Worm (Caenorhabditis elegans) whole organism, L4/young adult: ENCODE measurements around the gene T12B3.3.

Source experiments
- W03F9.2 ChIP-seq: fragments of 150-350 bp; optimal IDR thresholded peaks from 2 replicates; lab custom pipeline; 2014; ENCODE audit warnings: missing biosample characterization, missing genetic modification characterization
- dao-5 ChIP-seq: sonication (generic microtip); optimal IDR thresholded peaks from 2 replicates; lab custom pipeline; 2016; ENCODE audit warnings: missing genotype, missing genetic modification characterization, moderate library complexity, missing compliant biosample characterization
- him-1 ChIP-seq: sonication (generic microtip); optimal IDR thresholded peaks from 2 replicates; lab custom pipeline; 2016; ENCODE audit warnings: missing genotype, missing genetic modification reagents, missing genetic modification characterization, missing compliant biosample characterization

The T12B3.3 gene

DNA sequence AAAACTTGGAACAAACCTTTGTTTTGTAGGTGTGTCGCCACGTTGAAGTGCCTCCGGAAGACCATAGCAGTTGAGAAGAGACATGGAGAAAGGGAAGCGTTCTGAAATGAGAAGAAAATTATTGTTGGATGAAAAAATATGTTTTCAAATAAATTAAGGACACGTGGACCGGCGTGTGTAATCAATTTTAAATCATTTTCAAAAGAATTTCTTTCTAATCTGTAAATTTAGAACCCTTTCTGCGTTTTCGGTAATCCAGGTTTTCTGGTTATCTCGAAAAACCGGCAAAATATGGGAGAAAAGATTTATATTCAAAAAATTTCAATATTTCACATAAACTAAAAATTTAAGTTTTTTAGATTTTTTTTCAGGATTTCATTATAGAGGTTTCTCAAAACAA lies 13.9 kb downstream of the T12B3.3 start, which contains the start of gene mob-3:
TSS of gene mob-3 (minus strand) at position 101 of the 400 bp plus-strand sequence.
- TF ChIP-seq W03F9.2 (tag; lab: Kevin White, UChicago) (no peak), dao-5 (no peak)

DNA sequence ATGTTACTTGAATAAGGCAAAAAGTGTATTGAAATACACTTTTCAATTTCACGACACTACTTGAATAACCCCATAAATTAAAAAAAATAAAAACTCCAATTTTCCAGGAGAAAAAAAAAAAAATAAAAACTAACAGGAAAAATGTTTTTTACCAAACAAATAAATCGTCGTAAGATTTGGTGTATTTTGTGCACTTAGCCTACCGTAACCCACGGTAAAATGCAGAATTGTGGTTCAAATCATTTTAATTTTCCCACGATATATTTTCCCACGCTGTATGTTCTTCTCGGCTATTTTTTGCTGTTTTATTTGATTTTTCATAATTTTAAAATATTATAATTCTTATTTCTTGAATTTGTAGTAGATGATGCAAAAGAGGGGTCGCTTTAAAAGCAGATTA lies 14.8 kb downstream of the T12B3.3 start:
- no peak for TF ChIP-seq W03F9.2 (tag; lab: Kevin White, UChicago)
- TF ChIP-seq him-1 (tag; lab: Kevin White, UChicago): no peak
- no peak for TF ChIP-seq dao-5

DNA sequence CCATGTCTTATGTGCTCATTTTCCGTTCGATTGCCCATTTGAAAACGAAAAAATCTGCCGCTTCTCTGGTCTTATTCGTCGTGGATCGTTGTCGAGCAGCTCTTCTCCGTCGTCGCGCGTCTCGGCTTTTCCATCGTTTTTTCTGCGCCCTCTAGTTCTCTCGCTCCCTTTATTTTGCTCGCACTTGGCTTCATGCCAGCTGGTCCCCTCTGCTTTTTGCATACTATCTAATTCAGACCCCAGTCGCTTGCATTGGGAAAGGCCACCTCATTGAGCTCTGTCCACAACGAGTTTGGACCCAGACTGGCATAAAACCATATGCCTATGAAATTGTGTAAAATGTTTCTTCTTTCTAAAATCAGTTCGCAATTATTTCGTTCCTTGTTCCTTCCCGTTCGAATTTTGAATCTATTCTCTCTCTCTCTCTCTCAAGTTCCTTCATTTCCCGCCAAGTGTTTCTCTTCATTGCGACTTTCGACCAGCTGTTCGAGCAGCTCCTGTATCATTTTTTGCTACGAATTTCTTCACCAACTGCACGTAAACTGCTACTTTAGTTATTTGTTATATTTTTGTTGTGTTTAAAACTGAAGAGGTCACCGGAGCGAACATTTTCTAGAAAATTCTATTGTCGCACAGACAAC lies 15.3 kb downstream of the T12B3.3 start:
- TF ChIP-seq him-1 (tag; lab: Kevin White, UChicago) (no peak), dao-5 (no peak), W03F9.2 (tag; lab: Kevin White, UChicago) (no peak)

DNA sequence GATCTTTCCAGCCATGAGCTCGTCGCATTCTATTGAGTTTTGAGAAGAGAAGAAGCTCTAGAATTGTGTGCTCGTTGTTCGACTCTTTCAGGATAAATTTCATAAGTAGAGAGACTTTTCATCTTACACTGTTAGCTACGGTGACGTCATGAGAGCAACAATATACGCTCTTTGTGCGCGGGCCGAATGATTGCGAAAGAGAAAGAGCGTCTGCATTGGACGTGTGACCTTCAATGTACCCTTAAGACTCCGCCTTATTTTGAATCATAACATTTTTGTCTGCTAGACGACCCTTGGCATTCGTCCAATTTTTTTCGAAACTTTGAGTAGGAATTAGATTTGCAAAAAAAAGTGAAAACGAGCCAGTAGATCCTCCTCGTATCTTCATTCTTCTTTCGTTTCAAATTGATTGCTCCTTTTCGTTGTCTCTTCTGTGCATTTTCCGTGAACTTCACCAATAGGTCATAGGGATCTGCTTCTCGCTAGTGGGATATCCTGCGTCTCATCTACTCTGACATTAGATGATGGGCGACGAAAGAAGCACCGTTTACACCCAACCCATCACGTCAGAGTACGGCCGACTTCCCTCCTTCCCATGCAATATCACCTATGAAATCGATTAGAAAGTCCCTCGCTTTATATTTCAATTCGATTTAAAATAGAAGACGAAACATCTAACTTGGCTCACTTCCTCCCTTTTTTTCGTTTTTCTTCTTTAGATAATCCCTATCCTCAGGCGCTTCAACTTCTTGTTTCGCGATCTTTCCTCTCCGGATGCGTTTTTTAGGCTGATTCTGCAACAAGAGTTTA lies 16.8 kb downstream of the T12B3.3 start:
- TF ChIP-seq W03F9.2 (tag; lab: Kevin White, UChicago): no peak
- TF ChIP-seq him-1 (tag; lab: Kevin White, UChicago): peak; percentile 53
- no peak for TF ChIP-seq dao-5

DNA sequence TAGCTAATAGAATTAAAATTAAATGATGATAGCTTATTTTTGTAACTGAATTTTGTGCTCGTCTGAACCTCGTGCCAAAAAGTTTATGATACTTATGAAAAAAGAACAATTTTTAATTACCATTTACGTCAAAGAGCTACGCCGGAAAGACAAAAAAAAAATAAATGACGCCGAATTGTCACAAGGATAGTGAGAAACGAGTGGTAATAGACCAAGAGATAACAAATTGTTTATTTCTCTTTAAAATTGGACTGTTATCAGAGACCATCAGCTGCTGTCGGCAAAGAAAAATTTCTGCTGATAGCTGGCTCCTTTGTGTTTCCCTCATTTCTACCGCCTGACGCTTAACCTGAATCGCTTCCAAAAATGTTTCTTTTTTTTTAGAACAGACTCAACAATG lies 18.8 kb downstream of the T12B3.3 start, which contains the start of gene pitr-1:
TSS of gene pitr-1 (plus strand) at position 386 of the 400 bp plus-strand sequence.
- TF ChIP-seq him-1 (tag; lab: Kevin White, UChicago) (no peak), W03F9.2 (tag; lab: Kevin White, UChicago) (no peak), dao-5 (no peak)

DNA sequence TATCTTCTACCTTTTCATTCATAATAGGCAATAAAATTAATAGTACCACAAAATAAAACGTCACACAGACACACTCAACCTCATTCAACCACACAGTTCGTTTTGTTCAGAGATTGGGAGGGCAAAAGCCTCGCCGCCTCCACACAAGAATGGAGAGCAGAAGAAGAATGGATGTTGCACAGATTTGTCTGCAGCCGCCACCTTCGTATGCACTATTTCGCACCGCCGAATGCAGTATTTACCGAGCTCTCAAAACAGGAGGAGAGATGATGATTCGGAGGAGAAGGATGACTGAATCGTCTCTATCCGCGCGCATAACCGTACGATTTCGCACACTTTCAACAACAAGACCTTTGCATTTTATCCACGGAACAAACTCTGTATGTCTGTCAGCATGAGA lies 22.6 kb downstream of the T12B3.3 start:
- TF ChIP-seq dao-5 (no peak), him-1 (tag; lab: Kevin White, UChicago) (no peak), W03F9.2 (tag; lab: Kevin White, UChicago) (no peak)

DNA sequence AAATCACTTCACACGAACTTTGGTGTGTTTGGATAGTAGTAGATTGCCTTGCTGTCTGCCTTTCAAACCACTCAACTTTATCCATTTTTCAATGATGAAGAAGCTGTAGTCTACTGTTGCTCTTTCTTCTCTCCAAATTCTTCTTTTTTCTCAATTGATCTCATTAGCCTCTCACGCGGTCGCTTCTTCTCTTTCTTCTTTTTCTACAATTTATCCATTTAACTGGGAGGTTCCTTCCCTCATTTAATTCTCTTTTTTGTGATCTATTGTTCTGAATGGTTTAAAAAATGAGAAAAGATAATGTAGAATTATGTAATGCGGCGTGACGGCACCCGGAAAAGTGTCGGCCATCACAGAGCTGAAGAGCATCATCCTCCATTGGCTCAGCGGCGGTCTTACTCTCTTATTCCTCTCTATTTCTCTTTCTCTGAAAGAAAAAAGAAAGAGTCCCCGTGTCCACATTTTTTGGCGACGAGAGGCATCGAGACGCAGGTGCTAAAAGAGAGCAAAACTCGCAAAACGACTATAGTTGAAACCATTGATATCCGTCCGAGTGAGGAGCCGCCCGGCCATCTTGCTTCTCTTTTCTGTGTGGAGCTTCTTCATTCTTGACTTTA lies 25.7 kb downstream of the T12B3.3 start:
- TF ChIP-seq dao-5 (no peak), him-1 (tag; lab: Kevin White, UChicago) (peak; percentile 53), W03F9.2 (tag; lab: Kevin White, UChicago) (no peak)

DNA sequence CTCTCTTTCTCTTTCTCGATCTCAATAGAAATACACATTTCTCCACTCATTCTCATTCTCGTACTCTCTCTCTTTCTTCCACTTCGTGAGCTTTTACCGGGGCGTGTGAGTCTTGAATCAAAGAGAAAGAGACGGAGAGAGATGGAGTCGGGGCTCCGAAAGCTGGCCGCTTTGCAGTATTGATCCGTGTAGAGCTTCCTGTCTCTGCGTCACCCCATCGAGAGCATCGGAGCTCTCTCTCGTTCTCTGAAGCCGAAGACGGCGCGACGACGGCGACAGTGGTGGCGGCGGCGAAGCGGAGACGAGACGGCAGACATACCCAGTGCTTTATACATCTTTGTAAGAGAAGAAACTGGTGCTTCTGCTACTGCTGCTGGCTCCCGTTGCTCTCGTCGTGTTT lies 27.1 kb downstream of the T12B3.3 start:
- no peak for TF ChIP-seq W03F9.2 (tag; lab: Kevin White, UChicago)
- TF ChIP-seq him-1 (tag; lab: Kevin White, UChicago): peak; percentile 83

DNA sequence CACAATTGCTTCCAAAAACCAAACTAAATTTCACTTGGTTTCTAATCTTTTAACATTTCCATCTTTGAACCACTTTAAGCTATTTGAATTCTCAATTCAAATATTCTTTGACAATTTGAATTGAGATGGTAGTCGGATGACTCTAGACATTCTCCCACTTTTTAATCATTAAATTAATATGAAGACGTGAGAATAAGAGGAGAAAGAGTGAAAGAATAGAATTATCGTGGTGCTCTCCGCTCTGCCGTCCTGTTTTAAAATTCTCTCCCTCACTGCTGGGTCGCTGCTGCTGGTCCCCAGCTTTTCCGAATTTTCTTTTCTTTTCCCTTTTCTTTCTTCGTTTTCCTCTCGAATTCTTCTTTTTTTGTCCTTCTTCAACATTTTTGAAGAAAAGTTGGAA lies 28.5 kb downstream of the T12B3.3 start:
- TF ChIP-seq W03F9.2 (tag; lab: Kevin White, UChicago) (no peak), him-1 (tag; lab: Kevin White, UChicago) (no peak), dao-5 (no peak)

DNA sequence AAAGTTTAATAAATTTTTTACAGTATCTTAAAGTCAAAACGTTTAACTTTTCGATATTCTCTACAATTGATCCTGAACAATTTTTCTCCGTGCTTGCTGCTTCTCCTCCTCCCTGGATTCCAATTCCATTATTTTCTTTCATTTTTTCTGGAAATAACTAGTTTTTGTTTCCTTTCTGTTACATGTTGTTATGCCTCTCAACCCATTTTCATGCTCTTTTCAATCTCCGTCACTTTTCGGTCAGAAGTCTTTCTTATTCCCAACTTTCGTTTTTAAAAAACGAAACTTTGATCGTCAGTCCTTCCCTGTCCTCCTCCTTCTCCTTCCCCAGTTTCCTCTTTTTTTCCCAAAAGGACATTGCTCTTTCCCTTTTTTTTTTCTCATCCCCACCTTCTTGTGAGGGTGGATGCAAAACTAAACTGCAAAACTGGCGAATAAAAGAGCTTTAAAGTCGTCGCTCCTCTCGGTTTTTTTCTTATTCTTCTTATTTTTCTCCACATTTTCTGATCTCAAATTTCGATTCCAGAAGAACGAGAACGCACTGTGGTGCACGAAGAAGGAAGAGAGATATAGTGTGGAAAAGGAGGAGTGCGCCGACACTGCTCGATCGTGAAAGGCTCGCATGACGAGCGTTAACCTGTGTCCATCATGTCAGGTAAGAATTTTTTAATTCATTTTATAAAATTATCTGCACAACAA lies 30.1 kb downstream of the T12B3.3 start, which contains the start of the genes C48A7.16 and egl-19:
TSS of gene C48A7.16 (plus strand) at position 544 of the 699 bp plus-strand sequence.
TSS of gene egl-19 (plus strand) at position 649 of the 699 bp plus-strand sequence.
- TF ChIP-seq dao-5: no peak
- no peak for TF ChIP-seq W03F9.2 (tag; lab: Kevin White, UChicago)

DNA sequence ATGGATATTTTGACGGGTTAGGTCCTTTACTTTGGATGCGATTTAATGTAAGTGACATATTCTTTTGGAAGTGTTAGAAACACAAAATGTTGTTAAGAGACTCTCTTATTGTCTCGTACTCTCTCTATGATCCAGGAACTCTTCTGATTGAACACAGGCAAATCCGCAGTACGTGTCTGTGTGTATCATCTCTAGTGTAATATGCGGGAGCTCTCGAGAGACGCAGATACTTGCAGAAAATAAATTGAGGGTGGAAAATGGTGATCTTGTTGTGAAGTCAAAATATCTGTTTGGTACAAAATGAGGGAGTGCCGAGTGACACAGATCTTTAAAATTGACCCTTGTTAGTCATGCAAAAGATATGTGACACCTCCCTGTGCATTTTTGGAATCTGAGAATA lies 31.7 kb downstream of the T12B3.3 start:
- TF ChIP-seq dao-5 (no peak), W03F9.2 (tag; lab: Kevin White, UChicago) (no peak), him-1 (tag; lab: Kevin White, UChicago) (no peak)

DNA sequence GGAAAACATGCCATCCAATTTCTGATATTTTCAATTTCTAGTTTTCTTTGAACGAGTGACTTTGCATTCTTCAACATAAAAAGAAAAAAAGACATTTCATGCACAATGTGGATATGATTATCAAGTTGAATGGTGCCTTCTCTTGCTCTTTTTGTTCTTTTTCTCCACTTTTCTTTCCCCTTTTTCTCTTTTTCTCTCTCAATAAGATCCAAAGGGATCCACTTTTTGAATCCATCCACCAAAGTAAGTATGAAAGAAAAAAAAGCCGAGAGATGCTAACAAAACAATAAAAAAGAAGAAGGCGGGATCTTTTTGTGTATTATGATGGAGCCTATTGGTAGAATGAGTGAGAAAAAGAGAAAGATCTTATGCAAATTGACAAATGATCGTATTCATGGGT lies 32.4 kb downstream of the T12B3.3 start:
- no peak for TF ChIP-seq him-1 (tag; lab: Kevin White, UChicago)
- TF ChIP-seq dao-5: no peak
- no peak for TF ChIP-seq W03F9.2 (tag; lab: Kevin White, UChicago)

DNA sequence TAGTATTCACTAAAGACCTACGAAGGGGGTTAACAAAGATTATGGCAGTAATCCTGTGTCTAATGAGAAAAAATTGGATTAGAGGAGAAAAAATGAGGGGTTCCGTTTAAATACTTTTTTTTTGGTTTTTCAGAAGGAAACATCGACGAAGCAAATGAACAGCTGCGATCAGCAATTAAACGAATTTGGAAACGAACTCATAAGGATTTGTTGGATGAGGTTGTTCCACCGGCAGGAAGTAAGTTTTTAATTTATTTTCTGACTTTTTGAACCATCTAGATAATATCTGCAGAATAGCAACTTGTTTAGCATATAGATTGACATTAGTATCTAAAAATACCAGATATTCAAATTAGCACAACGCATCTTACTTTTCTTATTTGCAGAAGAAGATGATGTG lies 38.6 kb downstream of the T12B3.3 start:
- no peak for TF ChIP-seq him-1 (tag; lab: Kevin White, UChicago)
- TF ChIP-seq W03F9.2 (tag; lab: Kevin White, UChicago): no peak
- no peak for TF ChIP-seq dao-5
